Fruit fly (Drosophila melanogaster) whole organism, embryonic: ENCODE measurements around the gene eIF2gamma.
A peak's percentile ranks its signal among the peaks of the same experiment; 100 is the strongest.

Experiments used
- Aef1 ChIP-seq: fragments of 200-800 bp; sonication (Bioruptor generic); IDR thresholded peaks from 3 replicates; pipeline ENCODE4 v1.3.6; 2022; ENCODE audit warnings: missing biosample characterization, missing genetic modification characterization
- Bgb ChIP-seq: fragments of 200-800 bp; sonication (Bioruptor generic); IDR thresholded peaks from 2 replicates; pipeline ENCODE4 v1.3.6; 2022; ENCODE audit warnings: missing biosample characterization, missing genetic modification characterization; ENCODE audit not compliant: partially characterized antibody
- CG10267 ChIP-seq: fragments of 200-800 bp; sonication (Bioruptor generic); optimal IDR thresholded peaks from 2 replicates; lab custom pipeline; 2018; ENCODE audit warnings: missing biosample characterization, mild to moderate bottlenecking, missing genetic modification characterization, moderate library complexity
- CG12299 ChIP-seq: fragments of 200-800 bp; sonication (Bioruptor generic); optimal IDR thresholded peaks from 2 replicates; lab custom pipeline; 2018; ENCODE audit warnings: missing biosample characterization, mild to moderate bottlenecking, missing genetic modification characterization
- CG12391 ChIP-seq: fragments of 200-800 bp; sonication (Bioruptor generic); optimal IDR thresholded peaks from 3 replicates; lab custom pipeline; 2018; ENCODE audit warnings: missing biosample characterization, mild to moderate bottlenecking, missing genetic modification characterization, moderate library complexity
- CG13296 ChIP-seq: fragments of 200-800 bp; sonication (Bioruptor generic); optimal IDR thresholded peaks from 3 replicates; lab custom pipeline; 2018; ENCODE audit warnings: missing biosample characterization, mild to moderate bottlenecking, missing genetic modification characterization
- CG13775 ChIP-seq: fragments of 200-800 bp; sonication (Bioruptor generic); optimal IDR thresholded peaks from 3 replicates; lab custom pipeline; 2017; ENCODE audit warnings: missing biosample characterization, mild to moderate bottlenecking, missing genetic modification characterization
- CG17361 ChIP-seq: fragments of 200-800 bp; sonication (Bioruptor generic); IDR thresholded peaks from 3 replicates; pipeline ENCODE4 v1.3.6; 2022; ENCODE audit warnings: missing biosample characterization, missing genetic modification characterization
- CG18619 ChIP-seq: fragments of 200-800 bp; sonication (Bioruptor generic); optimal IDR thresholded peaks from 3 replicates; lab custom pipeline; 2017; ENCODE audit warnings: missing biosample characterization, mild to moderate bottlenecking, missing genetic modification characterization
- CG2120 ChIP-seq: fragments of 200-800 bp; sonication (Bioruptor generic); optimal IDR thresholded peaks from 3 replicates; lab custom pipeline; 2016; ENCODE audit warnings: missing biosample characterization, missing genetic modification characterization
- CG30020 ChIP-seq: fragments of 200-800 bp; optimal IDR thresholded peaks from 2 replicates; lab custom pipeline; 2019; ENCODE audit warnings: missing biosample characterization, mild to moderate bottlenecking, missing genetic modification characterization, moderate library complexity
- CG33213 ChIP-seq: fragments of 200-800 bp; sonication (Bioruptor generic); optimal IDR thresholded peaks from 3 replicates; lab custom pipeline; 2016; ENCODE audit warnings: missing biosample characterization, missing genetic modification characterization
- CG8924 ChIP-seq: fragments of 200-800 bp; optimal IDR thresholded peaks from 3 replicates; lab custom pipeline; 2019; ENCODE audit warnings: missing biosample characterization, mild to moderate bottlenecking, missing genetic modification characterization, moderate library complexity
- Dbx ChIP-seq: fragments of 200-800 bp; sonication (Bioruptor generic); IDR thresholded peaks from 3 replicates; pipeline ENCODE4 v1.3.6; 2022; ENCODE audit warnings: missing biosample characterization, missing genetic modification characterization
- Dek ChIP-seq: fragments of 200-800 bp; sonication (Bioruptor generic); optimal IDR thresholded peaks from 3 replicates; lab custom pipeline; 2019; ENCODE audit warnings: missing biosample characterization, mild to moderate bottlenecking, missing genetic modification characterization, moderate library complexity
- Dll ChIP-seq: fragments of 200-800 bp; sonication (Bioruptor generic); IDR thresholded peaks from 4 replicates; pipeline ENCODE4 v1.3.6; 2022; ENCODE audit warnings: missing biosample characterization, missing genetic modification characterization; ENCODE audit not compliant: partially characterized antibody
- Dref ChIP-seq: fragments of 200-800 bp; sonication (Bioruptor generic); IDR thresholded peaks from 2 replicates; pipeline ENCODE4 v1.3.6; 2022; ENCODE audit warnings: missing biosample characterization, missing genetic modification characterization
- Ets97D ChIP-seq: fragments of 200-800 bp; sonication (Bioruptor generic); optimal IDR thresholded peaks from 3 replicates; lab custom pipeline; 2016; ENCODE audit warnings: missing biosample characterization, missing genetic modification characterization
- Fer1 ChIP-seq: fragments of 200-800 bp; sonication (Bioruptor generic); optimal IDR thresholded peaks from 2 replicates; lab custom pipeline; 2017; ENCODE audit warnings: missing biosample characterization, mild to moderate bottlenecking, missing genetic modification characterization
- MBD-R2 ChIP-seq: fragments of 200-800 bp; sonication (Bioruptor generic); IDR thresholded peaks from 2 replicates; pipeline ENCODE4 v1.3.6; 2022; ENCODE audit warnings: missing biosample characterization, missing genetic modification characterization
- Med ChIP-seq: fragments of 200-800 bp; sonication (Bioruptor generic); peaks from one replicate; lab custom pipeline; 2016; ENCODE audit warnings: missing biosample characterization, missing genetic modification characterization, mild to moderate bottlenecking, inconsistent platforms, moderate library complexity
- NK7.1 ChIP-seq: fragments of 200-800 bp; sonication (Bioruptor generic); optimal IDR thresholded peaks from 3 replicates; lab custom pipeline; 2016; ENCODE audit warnings: missing biosample characterization, missing genetic modification characterization
- Pdp1 ChIP-seq, 2 experiments: fragments of 200-800 bp; sonication (Bioruptor generic); optimal IDR thresholded peaks; 3 replicates each; lab custom pipeline; 2016; ENCODE audit warnings: missing biosample characterization in 2 of 2, missing genetic modification characterization in 2 of 2, mild to moderate bottlenecking in 1 of 2, moderate library complexity in 1 of 2
- Ravus ChIP-seq: fragments of 200-800 bp; sonication (Bioruptor generic); IDR thresholded peaks from 2 replicates; pipeline ENCODE4 v1.3.6; 2022; ENCODE audit warnings: missing biosample characterization, missing genetic modification characterization
- Scr ChIP-seq: fragments of 200-800 bp; sonication (Bioruptor generic); IDR thresholded peaks from 2 replicates; pipeline ENCODE4 v1.3.6; 2022; ENCODE audit warnings: missing biosample characterization, missing genetic modification characterization; ENCODE audit not compliant: partially characterized antibody
- Six4 ChIP-seq: fragments of 200-800 bp; sonication (Bioruptor generic); optimal IDR thresholded peaks from 2 replicates; lab custom pipeline; 2016; ENCODE audit warnings: missing biosample characterization, missing genetic modification characterization
- Sry-δ ChIP-seq: fragments of 200-800 bp; sonication (Bioruptor generic); optimal IDR thresholded peaks from 2 replicates; lab custom pipeline; 2016; ENCODE audit warnings: missing biosample characterization, missing genetic modification characterization
- YL-1 ChIP-seq: fragments of 200-800 bp; sonication (Bioruptor generic); optimal IDR thresholded peaks from 3 replicates; lab custom pipeline; 2017; ENCODE audit warnings: missing biosample characterization, mild to moderate bottlenecking, missing genetic modification characterization
- amos ChIP-seq: fragments of 200-800 bp; sonication (Bioruptor generic); IDR thresholded peaks from 2 replicates; pipeline ENCODE4 v1.3.6; 2022; ENCODE audit warnings: missing biosample characterization, missing genetic modification characterization; ENCODE audit not compliant: partially characterized antibody
- chm ChIP-seq: fragments of 200-800 bp; sonication (Bioruptor generic); IDR thresholded peaks from 2 replicates; pipeline ENCODE4 v1.3.6; 2022; ENCODE audit warnings: missing biosample characterization, missing genetic modification characterization
- croc ChIP-seq: fragments of 200-800 bp; sonication (Bioruptor generic); conservative IDR thresholded peaks from 3 replicates; pipeline ENCODE4 v1.3.6; 2022; ENCODE audit warnings: missing biosample characterization, missing genetic modification characterization
- dpn ChIP-seq, 2 experiments: fragments of 200-800 bp; sonication (Bioruptor generic); optimal IDR thresholded peaks; 3 replicates each; lab custom pipeline; 2016; ENCODE audit warnings: missing biosample characterization in 2 of 2, missing genetic modification characterization in 2 of 2
- ewg ChIP-seq: fragments of 200-800 bp; sonication (Bioruptor generic); optimal IDR thresholded peaks from 3 replicates; lab custom pipeline; 2017; ENCODE audit warnings: mild to moderate bottlenecking, missing biosample characterization, missing genetic modification reagents, missing genetic modification characterization
- gcm ChIP-seq: fragments of 200-800 bp; sonication (Bioruptor generic); optimal IDR thresholded peaks from 2 replicates; lab custom pipeline; 2019; ENCODE audit warnings: missing biosample characterization, mild to moderate bottlenecking, missing genetic modification characterization, moderate library complexity
- grau ChIP-seq: fragments of 200-800 bp; optimal IDR thresholded peaks from 3 replicates; lab custom pipeline; 2019; ENCODE audit warnings: missing biosample characterization, mild to moderate bottlenecking, missing genetic modification characterization, moderate library complexity
- grn ChIP-seq: fragments of 200-800 bp; sonication (Bioruptor generic); optimal IDR thresholded peaks from 3 replicates; lab custom pipeline; 2017; ENCODE audit warnings: missing biosample characterization, missing genetic modification characterization
- gt ChIP-seq: fragments of 200-800 bp; sonication (Bioruptor generic); IDR thresholded peaks from 2 replicates; pipeline ENCODE4 v1.3.6; 2022; ENCODE audit warnings: missing biosample characterization, missing genetic modification characterization
- knrl ChIP-seq: fragments of 200-800 bp; sonication (Bioruptor generic); IDR thresholded peaks from 3 replicates; pipeline ENCODE4 v1.3.6; 2022; ENCODE audit warnings: missing biosample characterization, missing genetic modification characterization; ENCODE audit not compliant: partially characterized antibody
- lola ChIP-seq, 3 experiments: fragments of >200 bp in 2 of 3; fragments of 200-800 bp in 1 of 3; sonication (Bioruptor generic) in 1 of 3; optimal IDR thresholded peaks; 2 replicates each; lab custom pipeline; 2017 to 2019; ENCODE audit warnings: missing biosample characterization in 3 of 3, missing genetic modification characterization in 3 of 3, mild to moderate bottlenecking in 1 of 3, moderate library complexity in 1 of 3
- repo ChIP-seq: fragments of 200-800 bp; sonication (Bioruptor generic); optimal IDR thresholded peaks from 2 replicates; lab custom pipeline; 2016; ENCODE audit warnings: missing biosample characterization, missing genetic modification characterization
- seq ChIP-seq: fragments of 200-800 bp; sonication (Bioruptor generic); IDR thresholded peaks from 2 replicates; pipeline ENCODE4 v1.3.6; 2022; ENCODE audit warnings: missing biosample characterization, missing genetic modification characterization
- slou ChIP-seq: fragments of 200-800 bp; sonication (Bioruptor generic); optimal IDR thresholded peaks from 3 replicates; lab custom pipeline; 2016; ENCODE audit warnings: missing biosample characterization, missing genetic modification characterization
- stwl ChIP-seq: fragments of 200-800 bp; sonication (Bioruptor generic); optimal IDR thresholded peaks from 3 replicates; lab custom pipeline; 2018; ENCODE audit warnings: missing biosample characterization, mild to moderate bottlenecking, missing genetic modification characterization, moderate library complexity
- sug ChIP-seq: fragments of 200-800 bp; optimal IDR thresholded peaks from 2 replicates; lab custom pipeline; 2019; ENCODE audit warnings: missing biosample characterization, mild to moderate bottlenecking, missing genetic modification characterization, moderate library complexity
- toy ChIP-seq: fragments of 200-800 bp; sonication (Bioruptor generic); IDR thresholded peaks from 2 replicates; pipeline ENCODE4 v1.3.6; 2022; ENCODE audit warnings: missing biosample characterization, missing genetic modification characterization
- trem ChIP-seq: fragments of 200-800 bp; optimal IDR thresholded peaks from 3 replicates; lab custom pipeline; 2019; ENCODE audit warnings: missing biosample characterization, mild to moderate bottlenecking, missing genetic modification characterization, moderate library complexity

Gene eIF2gamma

DNA sequence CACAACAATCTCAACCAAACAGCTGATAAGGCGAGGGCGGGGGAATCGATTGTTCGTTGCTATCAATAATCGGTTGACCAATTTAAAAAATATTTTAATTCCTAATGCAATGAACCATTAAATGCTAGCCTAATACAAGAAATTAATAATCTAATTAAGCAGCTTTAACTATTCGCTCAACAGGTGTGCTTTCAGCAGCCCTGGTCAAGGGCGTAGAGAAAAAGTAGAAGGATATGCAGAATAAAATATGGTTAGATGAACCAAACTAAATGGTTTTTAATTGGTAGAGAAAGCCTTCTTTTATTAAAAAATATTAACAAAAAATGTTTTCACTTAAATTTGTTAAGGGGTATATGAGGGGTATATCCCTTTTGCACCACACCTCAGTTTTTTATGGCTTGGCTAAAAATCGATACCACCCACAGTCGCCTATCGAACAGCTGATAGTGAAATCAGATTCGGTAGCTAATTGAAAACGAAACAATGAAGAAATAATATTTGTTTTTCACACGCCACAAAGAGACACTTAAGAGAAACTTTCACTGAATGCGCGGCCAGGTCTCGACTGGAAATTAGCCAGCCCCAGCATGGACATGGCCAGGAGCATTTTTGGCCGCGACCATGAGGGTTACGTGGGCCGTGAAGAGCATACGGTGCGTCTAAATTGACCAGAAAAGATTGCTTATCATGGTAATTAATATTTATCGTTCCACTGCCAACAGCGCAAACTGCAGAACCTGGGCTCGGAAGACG lies 44.3 kb downstream of the eIF2gamma start, which contains the start of the genes SIDL and CG12241 (continued):
- TF ChIP-seq Dref (GFP tag; lab: Robert Waterston, UW) (peak; percentile 68), repo (peak; percentile 46), ewg (GFP tag; lab: Kevin White, UChicago) (no peak), Pdp1 (GFP tag; optimal IDR thresholded peaks at IDR 0.05; lab: Kevin White, UChicago) (peak; percentile 81 to 90), Ravus (GFP tag; lab: Robert Waterston, UW) (peak; percentile 80), toy (peak; percentile 77), Six4 (GFP tag; lab: Kevin White, UChicago) (peak; percentile 65)

dm6 chr3R:15213362-15213989 lies 49.8 kb downstream of the eIF2gamma start, which contains the start of the genes CG6654 and CG4210:
CG6654 (minus strand) TSS chr3R:15213658.
CG4210 (plus strand) TSS chr3R:15213974.
- TF ChIP-seq knrl (GFP tag; lab: Robert Waterston, UW) (peak; percentile 58; the same call in 2 of the 3 replicates), CG17361 (peak; percentile 33; the same call in 1 of the 3 replicates), CG13296 (peak; percentile 5), gt (GFP tag; lab: Robert Waterston, UW) (no peak), amos (GFP tag; lab: Robert Waterston, UW) (peak; percentile 49), NK7.1 (GFP tag; lab: Kevin White, UChicago) (no peak), lola (GFP tag; optimal IDR thresholded peaks at IDR 0.05; lab: Kevin White, UChicago) (peak in 1 of 3 experiments; percentile 23), Scr (GFP tag; lab: Robert Waterston, UW) (peak; percentile 68), grau (tag; lab: Kevin White, UChicago) (peak; percentile 36), Dll (peak; percentile 69), stwl (tag; lab: Kevin White, UChicago) (peak; percentile 98), CG30020 (peak; percentile 47), dpn (GFP tag; optimal IDR thresholded peaks at IDR 0.05; lab: Kevin White, UChicago) (peak in 1 of 2 experiments; percentile 9), chm (GFP tag; lab: Robert Waterston, UW) (0 out of 2 replicates have a peak, but pooled peaks have one; percentile 9), Dbx (0 out of 3 replicates have a peak, but pooled peaks have one; percentile 15), CG18619 (GFP tag; lab: Kevin White, UChicago) (no peak), gcm (GFP tag; lab: Kevin White, UChicago) (no peak), YL-1 (peak; percentile 32), Bgb (GFP tag; lab: Robert Waterston, UW) (peak; percentile 59), grn (peak; percentile 88), CG2120 (peak; percentile 53), CG8924 (tag; lab: Kevin White, UChicago) (peak; percentile 6), Sry-δ (GFP tag; lab: Kevin White, UChicago) (peak; percentile 74), slou (GFP tag; lab: Kevin White, UChicago) (no peak), seq (GFP tag; lab: Robert Waterston, UW) (no peak), CG10267 (tag; lab: Kevin White, UChicago) (peak; percentile 58), Med (GFP tag; lab: Kevin White, UChicago) (peak; percentile 57), Aef1 (no peak), Ets97D (GFP tag; lab: Kevin White, UChicago) (peak; percentile 44), CG13775 (GFP tag; lab: Kevin White, UChicago) (peak; percentile 3), CG12391 (tag; lab: Kevin White, UChicago) (peak; percentile 43), croc (no peak), trem (tag; lab: Kevin White, UChicago) (peak; percentile 59), CG33213 (GFP tag; lab: Kevin White, UChicago) (no peak), Dek (tag; lab: Kevin White, UChicago) (no peak), sug (tag; lab: Kevin White, UChicago) (peak; percentile 64), Fer1 (GFP tag; lab: Kevin White, UChicago) (peak; percentile 30), MBD-R2 (GFP tag; lab: Robert Waterston, UW) (peak; percentile 52), CG12299 (no peak)
